Fruit fly (Drosophila melanogaster): ENCODE data around the gene Coq8.

Gene Coq8

dm6 chrX:12897150-12897549 lies 3.8 kb downstream of the Coq8 start, which contains the start of gene Pde9 (continued):
- TF ChIP-seq lmd (GFP tag; IDR thresholded peaks at IDR 0.05) (no peak), CG12659 (GFP tag; optimal IDR thresholded peaks at IDR 0.05) (peak; percentile 28), sens-2 (GFP tag; IDR thresholded peaks at IDR 0.05) (no peak), ap (GFP tag; IDR thresholded peaks at IDR 0.05) (no peak), ro (GFP tag; IDR thresholded peaks at IDR 0.05) (no peak), CG15269 (tag; optimal IDR thresholded peaks at IDR 0.05) (no peak), Ets65A (GFP tag) (no peak), Hey (tag; optimal IDR thresholded peaks at IDR 0.05) (no peak), slp2 (GFP tag; optimal IDR thresholded peaks at IDR 0.05) (no peak), nerfin-1 (tag; optimal IDR thresholded peaks at IDR 0.05) (no peak), CG12942 (GFP tag; optimal IDR thresholded peaks at IDR 0.05) (no peak), CG14710 (tag; optimal IDR thresholded peaks at IDR 0.05) (peak; percentile 8), CG9797 (GFP tag; optimal IDR thresholded peaks at IDR 0.05) (peak; percentile 62), rib (GFP tag; IDR thresholded peaks at IDR 0.05) (no peak), CG30020 (tag; optimal IDR thresholded peaks at IDR 0.05) (no peak), hkb (optimal IDR thresholded peaks at IDR 0.05) (no peak), hkb (GFP tag; IDR thresholded peaks at IDR 0.05) (no peak), Max (GFP tag; optimal IDR thresholded peaks at IDR 0.05) (no peak), CG8388 (GFP tag; optimal IDR thresholded peaks at IDR 0.05) (no peak), Lhr (GFP tag; optimal IDR thresholded peaks at IDR 0.05) (peak; percentile 28), CTCF (GFP tag; optimal IDR thresholded peaks at IDR 0.05) (no peak), CG8290 (GFP tag; optimal IDR thresholded peaks at IDR 0.05) (no peak), CG8290 (tag; optimal IDR thresholded peaks at IDR 0.05) (peak in 1 of 2 experiments; percentile 44), CG14050 (GFP tag; IDR thresholded peaks at IDR 0.05) (no peak), CG14860 (GFP tag; IDR thresholded peaks at IDR 0.05; ENCODE audit: partially characterized antibody) (no peak), NK7.1 (GFP tag; optimal IDR thresholded peaks at IDR 0.05) (no peak), CG16813 (GFP tag; IDR thresholded peaks at IDR 0.05; ENCODE audit: partially characterized antibody) (0 out of 3 replicates have a peak, but pooled peaks have one; percentile 10)

DNA sequence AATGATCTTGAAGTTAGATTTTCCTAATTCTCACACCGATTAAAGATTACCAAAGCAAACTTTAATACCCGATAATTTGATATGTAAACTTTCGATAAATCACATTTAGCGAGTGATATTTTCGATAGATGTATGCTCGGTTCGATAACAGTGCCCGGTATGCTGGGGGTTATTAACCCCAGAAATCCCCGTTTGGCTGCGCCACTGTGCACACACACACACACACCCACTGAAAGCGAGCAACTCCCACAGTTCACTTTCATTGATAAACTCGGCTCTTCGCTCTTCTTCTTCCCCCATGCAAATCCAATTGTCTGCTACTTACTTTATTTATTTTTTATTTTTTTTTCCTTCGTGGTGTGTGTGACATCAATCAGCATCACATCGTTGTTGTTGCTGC lies 4.5 kb downstream of the Coq8 start:
- peak; percentile 16 for TF ChIP-seq sens (GFP tag)
- no peak for TF ChIP-seq Adf1 (GFP tag; IDR thresholded peaks at IDR 0.05)
- peak in 1 of 2 experiments; percentile 53 for TF ChIP-seq Pdp1 (GFP tag; optimal IDR thresholded peaks at IDR 0.05)
- 0 out of 2 replicates have a peak, but pooled peaks have one; percentile 15 for TF ChIP-seq cas (GFP tag; IDR thresholded peaks at IDR 0.05)
- TF ChIP-seq stwl (tag; optimal IDR thresholded peaks at IDR 0.05): peak; percentile 20
- no peak for TF ChIP-seq CG31441 (GFP tag; IDR thresholded peaks at IDR 0.05)
- no peak for TF ChIP-seq bowl (GFP tag; IDR thresholded peaks at IDR 0.05)
- no peak for TF ChIP-seq CG13775 (GFP tag; optimal IDR thresholded peaks at IDR 0.05)
- 0 out of 3 replicates have a peak, but pooled peaks have one; percentile 35 for TF ChIP-seq CG2199 (GFP tag; IDR thresholded peaks at IDR 0.05)
- 0 out of 3 replicates have a peak, but pooled peaks have one; percentile 11 for TF ChIP-seq ken (GFP tag; IDR thresholded peaks at IDR 0.05)
- TF ChIP-seq CG4707 (GFP tag; optimal IDR thresholded peaks at IDR 0.05): no peak
- no peak for TF ChIP-seq Sin3A (optimal IDR thresholded peaks at IDR 0.05)
- no peak for TF ChIP-seq fd102C (GFP tag; optimal IDR thresholded peaks at IDR 0.05)
- TF ChIP-seq CG11247 (GFP tag; IDR thresholded peaks at IDR 0.05): no peak
- TF ChIP-seq ci (GFP tag; IDR thresholded peaks at IDR 0.05): no peak
- no peak for TF ChIP-seq bigmax (GFP tag; optimal IDR thresholded peaks at IDR 0.05)
- no peak for TF ChIP-seq CG9817 (tag; optimal IDR thresholded peaks at IDR 0.05)
- peak; percentile 21 for TF ChIP-seq Blimp-1 (GFP tag; optimal IDR thresholded peaks at IDR 0.05)
- TF ChIP-seq Med (GFP tag): peak; percentile 48
- no peak for TF ChIP-seq CG8290 (GFP tag; optimal IDR thresholded peaks at IDR 0.05)
- TF ChIP-seq CG8290 (tag; optimal IDR thresholded peaks at IDR 0.05): peak in 1 of 2 experiments; percentile 26
- no peak for TF ChIP-seq ro (GFP tag; IDR thresholded peaks at IDR 0.05)
- no peak for TF ChIP-seq CG4854 (GFP tag; optimal IDR thresholded peaks at IDR 0.05)
- TF ChIP-seq dysf (GFP tag; IDR thresholded peaks at IDR 0.05): 0 out of 3 replicates have a peak, but pooled peaks have one; percentile 10
- TF ChIP-seq CG1647 (GFP tag; optimal IDR thresholded peaks at IDR 0.05): no peak
- no peak for TF ChIP-seq CG1233 (GFP tag; optimal IDR thresholded peaks at IDR 0.05)
- no peak for TF ChIP-seq Lim3 (GFP tag; IDR thresholded peaks at IDR 0.05)
- no peak for TF ChIP-seq yki (optimal IDR thresholded peaks at IDR 0.05)
- peak; percentile 47 for TF ChIP-seq CG17385 (GFP tag; optimal IDR thresholded peaks at IDR 0.05)
- TF ChIP-seq CG1603 (tag; optimal IDR thresholded peaks at IDR 0.05): peak; percentile 20

Data from whole organism, embryonic.